Worm (Caenorhabditis elegans) whole organism, L2 larva: ENCODE results near the gene saps-1.

Experiments used
- ama-1 ChIP-seq: fragments of 150-350 bp; optimal IDR thresholded peaks from 2 replicates; lab custom pipeline; 2018; ENCODE audit warnings: inconsistent platforms
- blmp-1 ChIP-seq: sonication (generic microtip); optimal IDR thresholded peaks from 2 replicates; lab custom pipeline; 2017; ENCODE audit warnings: missing genetic modification characterization, mild to moderate bottlenecking, missing compliant biosample characterization, antibody characterized with exemption, moderate library complexity; ENCODE audit not compliant: insufficient read depth
- ceh-82 ChIP-seq: fragments of 150-350 bp; optimal IDR thresholded peaks from 2 replicates; lab custom pipeline; 2014; ENCODE audit warnings: missing biosample characterization, missing genetic modification characterization
- dmd-4 ChIP-seq: sonication (generic microtip); optimal IDR thresholded peaks from 2 replicates; lab custom pipeline; 2017; ENCODE audit warnings: missing biosample characterization, missing genetic modification characterization
- nhr-6 ChIP-seq: fragments of 150-350 bp; optimal IDR thresholded peaks from 2 replicates; lab custom pipeline; 2014; ENCODE audit warnings: missing biosample characterization, missing genetic modification characterization
- snpc-4 ChIP-seq: fragments of 150-350 bp; optimal IDR thresholded peaks from 2 replicates; lab custom pipeline; 2014; ENCODE audit warnings: missing biosample characterization, missing genetic modification characterization
- ztf-4 ChIP-seq: fragments of 150-350 bp; optimal IDR thresholded peaks from 2 replicates; lab custom pipeline; 2014; ENCODE audit warnings: missing biosample characterization, missing genetic modification characterization

- TF ChIP-seq ztf-4, result no peak
- no peak for TF ChIP-seq dmd-4 (tag; lab: Kevin White, UChicago)
- TF ChIP-seq ama-1, result no peak
- TF ChIP-seq snpc-4 (tag; lab: Kevin White, UChicago), result no peak
- no peak for TF ChIP-seq blmp-1
- no peak for TF ChIP-seq ceh-82
- TF ChIP-seq nhr-6, result no peak
These were observed 16.7 kb downstream of the saps-1 start, which contains the start of gene T24F1.4 for ce11 chrII:11314165-11314564.
